Fruit fly (Drosophila melanogaster) whole organism, embryonic: ENCODE results near the gene CG10383.

Experiments used
- Ada2b ChIP-seq: fragments of 200-800 bp; sonication (Bioruptor generic); IDR thresholded peaks from 2 replicates; pipeline ENCODE4 v1.3.6; 2022; ENCODE audit warnings: missing biosample characterization, missing genetic modification characterization
- B-H1 ChIP-seq: fragments of 200-800 bp; sonication (Bioruptor generic); IDR thresholded peaks from 3 replicates; pipeline ENCODE4 v1.3.6; 2022; ENCODE audit warnings: missing biosample characterization, missing genetic modification characterization
- BtbVII ChIP-seq: fragments of 200-800 bp; sonication (Bioruptor generic); optimal IDR thresholded peaks from 3 replicates; lab custom pipeline; 2017; ENCODE audit warnings: missing biosample characterization, mild to moderate bottlenecking, missing genetic modification characterization
- C15 ChIP-seq: fragments of 200-800 bp; sonication (Bioruptor generic); IDR thresholded peaks from 3 replicates; pipeline ENCODE4 v1.3.6; 2022; ENCODE audit warnings: missing biosample characterization, missing genetic modification characterization
- CG10462 ChIP-seq: fragments of 200-800 bp; sonication (Bioruptor generic); optimal IDR thresholded peaks from 2 replicates; lab custom pipeline; 2016; ENCODE audit warnings: missing biosample characterization, missing genetic modification characterization
- CG11723 ChIP-seq: fragments of 200-800 bp; sonication (Bioruptor generic); optimal IDR thresholded peaks from 2 replicates; lab custom pipeline; 2017; ENCODE audit warnings: missing biosample characterization, mild to moderate bottlenecking, missing genetic modification characterization
- CG12104 ChIP-seq: fragments of 200-800 bp; sonication (Bioruptor generic); optimal IDR thresholded peaks from 3 replicates; lab custom pipeline; 2016; ENCODE audit warnings: missing biosample characterization, missing genetic modification characterization
- CG12659 ChIP-seq: fragments of 200-800 bp; sonication (Bioruptor generic); optimal IDR thresholded peaks from 3 replicates; lab custom pipeline; 2017; ENCODE audit warnings: mild to moderate bottlenecking, missing biosample characterization, missing genetic modification reagents, missing genetic modification characterization
- CG14710 ChIP-seq: fragments of 200-800 bp; sonication (Bioruptor generic); optimal IDR thresholded peaks from 3 replicates; lab custom pipeline; 2019; ENCODE audit warnings: missing biosample characterization, mild to moderate bottlenecking, missing genetic modification characterization, moderate library complexity
- CG14860 ChIP-seq: fragments of 200-800 bp; sonication (Bioruptor generic); IDR thresholded peaks from 3 replicates; pipeline ENCODE4 v1.3.6; 2022; ENCODE audit warnings: missing biosample characterization, missing genetic modification characterization; ENCODE audit not compliant: partially characterized antibody
- CG15011 ChIP-seq: fragments of 200-800 bp; sonication (Bioruptor generic); optimal IDR thresholded peaks from 3 replicates; lab custom pipeline; 2018; ENCODE audit warnings: missing biosample characterization, mild to moderate bottlenecking, missing genetic modification characterization
- CG15601 ChIP-seq: fragments of 200-800 bp; sonication (Bioruptor generic); optimal IDR thresholded peaks from 3 replicates; lab custom pipeline; 2019; ENCODE audit warnings: missing biosample characterization, mild to moderate bottlenecking, missing genetic modification characterization, moderate library complexity
- CG16813 ChIP-seq: fragments of 200-800 bp; sonication (Bioruptor generic); IDR thresholded peaks from 3 replicates; pipeline ENCODE4 v1.3.6; 2022; ENCODE audit warnings: missing biosample characterization, missing genetic modification characterization; ENCODE audit not compliant: partially characterized antibody
- CG18011 ChIP-seq: fragments of 200-800 bp; sonication (Bioruptor generic); optimal IDR thresholded peaks from 2 replicates; lab custom pipeline; 2017; ENCODE audit warnings: missing biosample characterization, missing genetic modification characterization, mild to moderate bottlenecking, moderate library complexity, missing genotype
- CG18262 ChIP-seq: fragments of 200-800 bp; optimal IDR thresholded peaks from 3 replicates; lab custom pipeline; 2019; ENCODE audit warnings: missing biosample characterization, mild to moderate bottlenecking, missing genetic modification characterization, moderate library complexity
- CG3838 ChIP-seq: fragments of 200-800 bp; sonication (Bioruptor generic); optimal IDR thresholded peaks from 3 replicates; lab custom pipeline; 2016; ENCODE audit warnings: missing biosample characterization, missing genetic modification characterization
- CG42726 ChIP-seq: fragments of 200-800 bp; sonication (Bioruptor generic); IDR thresholded peaks from 2 replicates; pipeline ENCODE4 v1.3.6; 2022; ENCODE audit warnings: missing biosample characterization, missing genetic modification characterization; ENCODE audit not compliant: partially characterized antibody
- CG43689 ChIP-seq: fragments of 200-800 bp; sonication (Bioruptor generic); IDR thresholded peaks from 2 replicates; pipeline ENCODE4 v1.3.6; 2022; ENCODE audit warnings: missing biosample characterization, missing genetic modification characterization
- CG4424 ChIP-seq: fragments of 200-800 bp; sonication (Bioruptor generic); optimal IDR thresholded peaks from 3 replicates; lab custom pipeline; 2016; ENCODE audit warnings: missing biosample characterization, missing genetic modification characterization
- CG6813 ChIP-seq: fragments of 200-800 bp; sonication (Bioruptor generic); optimal IDR thresholded peaks from 2 replicates; lab custom pipeline; 2017; ENCODE audit warnings: missing biosample characterization, missing genetic modification characterization, mild to moderate bottlenecking, moderate library complexity, missing genetic modification reagents
- Chrac-16 ChIP-seq: fragments of 200-800 bp; sonication (Bioruptor generic); optimal IDR thresholded peaks from 3 replicates; lab custom pipeline; 2016; ENCODE audit warnings: missing biosample characterization, missing genetic modification characterization
- Dip3 ChIP-seq: fragments of 200-800 bp; sonication (Bioruptor generic); optimal IDR thresholded peaks from 3 replicates; lab custom pipeline; 2016; ENCODE audit warnings: missing biosample characterization, missing genetic modification characterization
- Ets65A ChIP-seq: fragments of 200-800 bp; sonication (Bioruptor generic); peaks from one replicate; lab custom pipeline; 2016; ENCODE audit warnings: missing biosample characterization, missing genetic modification characterization
- Fer1 ChIP-seq: fragments of 200-800 bp; sonication (Bioruptor generic); optimal IDR thresholded peaks from 2 replicates; lab custom pipeline; 2017; ENCODE audit warnings: missing biosample characterization, mild to moderate bottlenecking, missing genetic modification characterization
- Fer3 ChIP-seq: fragments of 200-800 bp; sonication (Bioruptor generic); optimal IDR thresholded peaks from 2 replicates; lab custom pipeline; 2018; ENCODE audit warnings: missing biosample characterization, mild to moderate bottlenecking, missing genetic modification characterization, moderate library complexity
- Gug ChIP-seq: fragments of 200-800 bp; sonication (Bioruptor generic); IDR thresholded peaks from 4 replicates; pipeline ENCODE4 v1.3.6; 2022; ENCODE audit warnings: missing biosample characterization, missing genetic modification characterization
- HmgZ ChIP-seq: fragments of 200-800 bp; sonication (Bioruptor generic); optimal IDR thresholded peaks from 2 replicates; lab custom pipeline; 2018; ENCODE audit warnings: missing biosample characterization, mild to moderate bottlenecking, missing genetic modification characterization
- Hmr ChIP-seq: fragments of 200-800 bp; sonication (Bioruptor generic); optimal IDR thresholded peaks from 3 replicates; lab custom pipeline; 2017; ENCODE audit warnings: mild to moderate bottlenecking, missing biosample characterization, missing genetic modification reagents, missing genetic modification characterization
- Jarid2 ChIP-seq: fragments of 200-800 bp; sonication (Bioruptor generic); optimal IDR thresholded peaks from 3 replicates; lab custom pipeline; 2017; ENCODE audit warnings: mild to moderate bottlenecking, missing biosample characterization, missing genetic modification reagents, missing genetic modification characterization
- Med ChIP-seq: fragments of 200-800 bp; sonication (Bioruptor generic); peaks from one replicate; lab custom pipeline; 2016; ENCODE audit warnings: missing biosample characterization, missing genetic modification characterization, mild to moderate bottlenecking, inconsistent platforms, moderate library complexity
- Mrtf ChIP-seq: fragments of 200-800 bp; sonication (Bioruptor generic); IDR thresholded peaks from 3 replicates; pipeline ENCODE4 v1.3.6; 2022; ENCODE audit warnings: missing biosample characterization, missing genetic modification characterization
- Myb ChIP-seq: fragments of 200-800 bp; sonication (Bioruptor generic); optimal IDR thresholded peaks from 2 replicates; lab custom pipeline; 2016; ENCODE audit warnings: missing biosample characterization, missing genetic modification characterization
- Rx ChIP-seq: fragments of 200-800 bp; sonication (Bioruptor generic); IDR thresholded peaks from 2 replicates; pipeline ENCODE4 v1.3.6; 2022; ENCODE audit warnings: missing biosample characterization, missing genetic modification characterization
- Xbp1 ChIP-seq: fragments of 200-800 bp; sonication (Bioruptor generic); optimal IDR thresholded peaks from 3 replicates; lab custom pipeline; 2016; ENCODE audit warnings: missing biosample characterization, mild to moderate bottlenecking, missing genetic modification characterization
- ftz-f1 ChIP-seq: fragments of 200-800 bp; sonication (Bioruptor generic); optimal IDR thresholded peaks from 2 replicates; lab custom pipeline; 2016; ENCODE audit warnings: missing biosample characterization, missing genetic modification characterization
- gem ChIP-seq: fragments of 200-800 bp; sonication (Bioruptor generic); optimal IDR thresholded peaks from 2 replicates; lab custom pipeline; 2019; ENCODE audit warnings: missing biosample characterization, mild to moderate bottlenecking, missing genetic modification characterization, moderate library complexity
- hkb ChIP-seq, 2 experiments: fragments of 200-800 bp in 1 of 2; fragments of >200 bp in 1 of 2; sonication (Bioruptor generic) in 1 of 2; IDR thresholded peaks in 1 of 2; optimal IDR thresholded peaks in 1 of 2; 2 replicates each; pipeline versions ENCODE4 v1.3.6 to Lab custom; 2017 to 2022; ENCODE audit warnings: missing biosample characterization in 1 of 2, missing genetic modification characterization in 1 of 2
- ind ChIP-seq: fragments of 200-800 bp; sonication (Bioruptor generic); optimal IDR thresholded peaks from 3 replicates; lab custom pipeline; 2016; ENCODE audit warnings: missing biosample characterization, missing genetic modification characterization
- lilli ChIP-seq: fragments of 200-800 bp; sonication (Bioruptor generic); optimal IDR thresholded peaks from 3 replicates; lab custom pipeline; 2016; ENCODE audit warnings: missing biosample characterization, missing genetic modification characterization
- pho ChIP-seq: fragments of 200-800 bp; sonication (Bioruptor generic); optimal IDR thresholded peaks from 2 replicates; lab custom pipeline; 2016; ENCODE audit warnings: missing biosample characterization, missing genetic modification characterization
- rib ChIP-seq: fragments of 200-800 bp; sonication (Bioruptor generic); IDR thresholded peaks from 2 replicates; pipeline ENCODE4 v1.3.6; 2022; ENCODE audit warnings: missing biosample characterization, missing genetic modification characterization
- sens ChIP-seq: fragments of 200-800 bp; sonication (Bioruptor generic); peaks from one replicate; lab custom pipeline; 2016; ENCODE audit warnings: missing biosample characterization, missing genetic modification characterization
- slp2 ChIP-seq: fragments of 200-800 bp; sonication (Bioruptor generic); optimal IDR thresholded peaks from 2 replicates; lab custom pipeline; 2016; ENCODE audit warnings: missing biosample characterization, missing genetic modification characterization
- ssp ChIP-seq: fragments of 200-800 bp; sonication (Bioruptor generic); IDR thresholded peaks from 2 replicates; pipeline ENCODE4 v1.3.6; 2022; ENCODE audit warnings: missing biosample characterization, missing genetic modification characterization
- tx ChIP-seq: fragments of 200-800 bp; sonication (Bioruptor generic); optimal IDR thresholded peaks from 2 replicates; lab custom pipeline; 2016; ENCODE audit warnings: missing biosample characterization, missing genetic modification characterization
- yki ChIP-seq: fragments of >200 bp; optimal IDR thresholded peaks from 3 replicates; lab custom pipeline; 2018
- zf30C ChIP-seq: fragments of 200-800 bp; sonication (Bioruptor generic); optimal IDR thresholded peaks from 3 replicates; lab custom pipeline; 2018; ENCODE audit warnings: missing biosample characterization, mild to moderate bottlenecking, missing genetic modification characterization
- zfh2 ChIP-seq: fragments of 200-800 bp; sonication (Bioruptor generic); optimal IDR thresholded peaks from 2 replicates; lab custom pipeline; 2016; ENCODE audit warnings: missing biosample characterization, missing genetic modification characterization

The CG10383 gene

DNA sequence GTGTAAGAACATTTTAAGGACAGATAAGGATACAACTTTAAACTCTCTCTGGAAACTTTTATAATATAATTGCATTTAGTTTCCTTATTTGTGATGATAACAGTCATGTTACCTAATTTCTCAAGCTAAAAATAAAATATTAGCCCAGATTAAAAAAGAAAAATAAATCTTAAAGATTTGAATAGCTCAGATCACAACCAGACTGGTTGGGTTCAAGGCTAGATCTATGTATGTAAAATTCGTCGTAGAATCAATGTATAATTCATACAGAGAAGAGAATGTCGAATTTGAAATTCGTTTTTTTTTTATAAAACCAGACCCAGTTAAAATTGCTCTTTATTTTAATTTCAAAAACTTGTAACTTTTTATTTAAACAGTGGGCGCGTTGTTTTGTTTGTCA is 18.7 kb upstream of the CG10383 start (continued):
- TF ChIP-seq CG11723 (no peak), CG18262 (no peak), CG14710 (peak; percentile 5), Gug (GFP tag; lab: Robert Waterston, UW) (no peak), lilli (GFP tag; lab: Kevin White, UChicago) (no peak), HmgZ (peak; percentile 12), ftz-f1 (GFP tag; lab: Kevin White, UChicago) (no peak), CG16813 (GFP tag; lab: Robert Waterston, UW) (peak; percentile 52), CG18011 (GFP tag; lab: Kevin White, UChicago) (no peak), BtbVII (GFP tag; lab: Kevin White, UChicago) (no peak), sens (GFP tag; lab: Kevin White, UChicago) (peak; percentile 84), CG42726 (GFP tag; lab: Robert Waterston, UW) (peak; percentile 33; the same call in 1 of the 2 replicates), CG15601 (tag; lab: Kevin White, UChicago) (no peak), Ets65A (no peak), pho (GFP tag; lab: Kevin White, UChicago) (no peak), Hmr (GFP tag; lab: Kevin White, UChicago) (no peak), CG12659 (GFP tag; lab: Kevin White, UChicago) (no peak)

DNA sequence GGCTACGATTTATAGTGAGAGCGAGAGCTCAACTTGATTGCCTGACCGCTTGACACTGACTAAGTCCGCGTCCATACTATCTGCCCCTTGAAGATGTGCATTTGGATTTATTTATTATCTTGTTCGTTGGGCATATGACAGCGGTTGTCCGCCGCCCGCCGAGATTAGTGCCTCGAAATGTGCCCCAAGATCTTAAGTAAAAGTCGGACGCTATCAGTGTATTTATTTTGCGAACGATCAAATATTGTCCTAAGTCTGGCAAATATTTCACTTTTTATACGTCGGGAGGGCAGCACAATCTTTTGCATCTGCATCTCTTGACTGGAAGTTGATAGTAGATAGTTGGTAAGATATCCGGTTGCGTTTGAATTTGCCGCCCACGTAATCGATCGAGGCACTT is 18.3 kb upstream of the CG10383 start, which contains the start of gene Irk3:
Gene Irk3 (minus strand): TSS at position 63 of the 400 bp plus-strand sequence.
- TF ChIP-seq slp2 (GFP tag; lab: Kevin White, UChicago) (no peak), Med (peak; percentile 74), CG3838 (GFP tag; lab: Kevin White, UChicago) (no peak), CG6813 (GFP tag; lab: Kevin White, UChicago) (peak; percentile 5), Dip3 (GFP tag; lab: Kevin White, UChicago) (no peak)

DNA sequence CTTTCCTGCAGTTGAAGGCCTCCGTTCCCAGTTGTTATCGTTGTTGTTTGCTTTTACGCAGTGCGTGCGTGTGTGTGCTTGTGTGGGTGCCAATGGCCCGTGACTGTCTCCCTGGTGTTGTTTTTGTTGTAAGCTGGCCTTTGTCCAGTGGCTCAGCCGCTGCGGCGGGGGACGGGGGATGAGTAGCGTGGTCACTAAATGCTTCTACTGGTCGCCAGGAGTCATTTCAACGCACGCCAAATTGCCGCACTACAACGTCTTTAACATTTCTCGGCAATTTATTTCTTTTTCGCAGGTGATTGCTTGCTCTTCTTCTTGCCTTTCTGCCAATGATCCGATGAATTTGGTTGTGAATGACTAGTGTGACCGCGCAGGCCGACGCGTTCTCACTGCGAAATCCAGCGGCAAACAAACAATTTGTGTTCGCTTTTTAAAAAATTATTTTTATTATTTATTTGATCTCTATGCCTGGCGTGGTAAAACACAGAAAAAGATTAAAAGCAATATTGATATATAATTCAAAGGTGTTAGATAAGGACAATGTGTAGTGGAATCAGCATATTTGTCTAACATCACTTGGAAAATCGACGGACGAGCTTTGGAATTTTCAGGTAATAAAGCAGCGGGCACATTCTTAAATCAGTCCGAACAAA is 13.0 kb upstream of the CG10383 start, which contains the start of the genes Faf2 and Grip71:
Gene Faf2 (minus strand): TSS at position 450 of the 653 bp plus-strand sequence.
Gene Grip71 (plus strand): TSS at position 608 of the 653 bp plus-strand sequence.
- peak; percentile 54 for TF ChIP-seq CG18011 (GFP tag; lab: Kevin White, UChicago)
- TF ChIP-seq Chrac-16 (GFP tag; lab: Kevin White, UChicago): peak; percentile 94
- no peak for TF ChIP-seq zf30C (GFP tag; lab: Kevin White, UChicago)
- TF ChIP-seq Ada2b (GFP tag; lab: Robert Waterston, UW): peak; percentile 92
- peak; percentile 92 for TF ChIP-seq Fer3 (tag; lab: Kevin White, UChicago)
- peak; percentile 81 for TF ChIP-seq CG12104
- TF ChIP-seq hkb (optimal IDR thresholded peaks at IDR 0.05; lab: Kevin White, UChicago): peak; percentile 88
- TF ChIP-seq hkb (GFP tag; IDR thresholded peaks at IDR 0.05; lab: Robert Waterston, UW): peak; percentile 91
- TF ChIP-seq Rx (GFP tag; lab: Robert Waterston, UW): peak; percentile 93
- peak; percentile 56 for TF ChIP-seq CG15011 (GFP tag; lab: Kevin White, UChicago)
- peak; percentile 94 for TF ChIP-seq B-H1 (GFP tag; lab: Robert Waterston, UW)
- peak; percentile 90 for TF ChIP-seq zfh2 (GFP tag; lab: Kevin White, UChicago)
- peak; percentile 79 for TF ChIP-seq tx
- TF ChIP-seq rib (GFP tag; lab: Robert Waterston, UW): peak; percentile 81
- peak; percentile 74 for TF ChIP-seq CG43689 (GFP tag; lab: Robert Waterston, UW)
- TF ChIP-seq Myb (GFP tag; lab: Kevin White, UChicago): peak; percentile 66
- TF ChIP-seq CG4424: peak; percentile 94
- TF ChIP-seq CG10462 (GFP tag; lab: Kevin White, UChicago): peak; percentile 67
- peak; percentile 99 for TF ChIP-seq ssp (GFP tag; lab: Robert Waterston, UW)
- TF ChIP-seq Xbp1 (GFP tag; lab: Kevin White, UChicago): peak; percentile 97
- TF ChIP-seq CG14860: no peak
- TF ChIP-seq Mrtf: peak; percentile 93
- peak; percentile 70 for TF ChIP-seq Fer1 (GFP tag; lab: Kevin White, UChicago)
- peak; percentile 85; the same call in 2 of the 3 replicates for TF ChIP-seq C15 (GFP tag; lab: Robert Waterston, UW)
- peak; percentile 95 for TF ChIP-seq ind (GFP tag; lab: Kevin White, UChicago)
- TF ChIP-seq gem (tag; lab: Kevin White, UChicago): peak; percentile 96
- TF ChIP-seq yki: no peak
- TF ChIP-seq Jarid2 (GFP tag; lab: Kevin White, UChicago): peak; percentile 52
